Worm (Caenorhabditis elegans): ENCODE results near the gene F41G3.19.

The F41G3.19 gene

ce11 chrII:6706552-6707091 lies 45.3 kb downstream of the F41G3.19 start:
- TF ChIP-seq snpc-4 (tag; optimal IDR thresholded peaks at IDR 0.05) (no peak), lsy-2 (tag; optimal IDR thresholded peaks at IDR 0.05) (no peak), mdl-1 (tag; optimal IDR thresholded peaks at IDR 0.05) (no peak), sma-9 (GFP tag; optimal IDR thresholded peaks at IDR 0.05) (no peak), sma-9 (tag; optimal IDR thresholded peaks at IDR 0.05) (no peak), gmeb-1 (tag; optimal IDR thresholded peaks at IDR 0.05) (no peak), fos-1 (tag; optimal IDR thresholded peaks at IDR 0.05) (no peak), nhr-21 (tag; optimal IDR thresholded peaks at IDR 0.05) (no peak), peb-1 (tag; optimal IDR thresholded peaks at IDR 0.05) (no peak), ceh-82 (tag; optimal IDR thresholded peaks at IDR 0.05) (no peak), nhr-6 (tag; optimal IDR thresholded peaks at IDR 0.05) (no peak), nhr-11 (tag; optimal IDR thresholded peaks at IDR 0.05) (no peak), lin-13 (GFP tag; optimal IDR thresholded peaks at IDR 0.05) (no peak), alr-1 (tag; optimal IDR thresholded peaks at IDR 0.05) (no peak), skn-1 (tag; optimal IDR thresholded peaks at IDR 0.05) (no peak), sem-4 (tag; optimal IDR thresholded peaks at IDR 0.05) (no peak), unc-55 (GFP tag; optimal IDR thresholded peaks at IDR 0.05) (no peak)

ce11 chrII:6705593-6706228 lies 46.2 kb downstream of the F41G3.19 start, which contains the start of gene rpy-1:
Gene rpy-1 (minus strand): TSS chrII:6705643.
- TF ChIP-seq mab-5 (tag; optimal IDR thresholded peaks at IDR 0.05) (peak; percentile 59), F13H6.1 (tag; optimal IDR thresholded peaks at IDR 0.05) (peak; percentile 42), lsy-2 (tag; optimal IDR thresholded peaks at IDR 0.05) (peak in 1 of 2 experiments; percentile 42), R02D3.7 (tag; optimal IDR thresholded peaks at IDR 0.05) (no peak), nhr-129 (tag; optimal IDR thresholded peaks at IDR 0.05) (peak; percentile 66), unc-55 (GFP tag; optimal IDR thresholded peaks at IDR 0.05) (peak; percentile 79), C34F6.9 (tag; optimal IDR thresholded peaks at IDR 0.05) (peak; percentile 36), unc-62 (GFP tag; optimal IDR thresholded peaks at IDR 0.05) (no peak)
